Fruit fly (Drosophila melanogaster) whole organism, embryonic: ENCODE results near the gene Obp99c.

Experiments used
- Atf6 ChIP-seq: fragments of 200-800 bp; sonication (Bioruptor generic); IDR thresholded peaks from 2 replicates; pipeline ENCODE4 v1.3.6; 2022; ENCODE audit warnings: missing biosample characterization, missing genetic modification characterization
- BEAF-32 ChIP-seq: fragments of 200-800 bp; sonication (Bioruptor generic); optimal IDR thresholded peaks from 3 replicates; lab custom pipeline; 2017; ENCODE audit warnings: missing biosample characterization, missing genetic modification characterization, mild to moderate bottlenecking, moderate library complexity, missing genetic modification reagents
- CG12071 ChIP-seq: fragments of 200-800 bp; sonication (Bioruptor generic); optimal IDR thresholded peaks from 3 replicates; lab custom pipeline; 2018; ENCODE audit warnings: missing biosample characterization, mild to moderate bottlenecking, missing genetic modification characterization
- CG14441 ChIP-seq: fragments of 200-800 bp; sonication (Bioruptor generic); IDR thresholded peaks from 2 replicates; pipeline ENCODE4 v1.3.6; 2022; ENCODE audit warnings: missing biosample characterization, missing genetic modification characterization
- CG15601 ChIP-seq: fragments of 200-800 bp; sonication (Bioruptor generic); optimal IDR thresholded peaks from 3 replicates; lab custom pipeline; 2019; ENCODE audit warnings: missing biosample characterization, mild to moderate bottlenecking, missing genetic modification characterization, moderate library complexity
- CG17612 ChIP-seq: fragments of 200-800 bp; sonication (Bioruptor generic); IDR thresholded peaks from 2 replicates; pipeline ENCODE4 v1.3.6; 2022; ENCODE audit warnings: missing biosample characterization, missing genetic modification characterization
- CG17912 ChIP-seq: fragments of 200-800 bp; sonication (Bioruptor generic); optimal IDR thresholded peaks from 2 replicates; lab custom pipeline; 2018; ENCODE audit warnings: missing biosample characterization, mild to moderate bottlenecking, missing genetic modification characterization
- CG2120 ChIP-seq: fragments of 200-800 bp; sonication (Bioruptor generic); optimal IDR thresholded peaks from 3 replicates; lab custom pipeline; 2016; ENCODE audit warnings: missing biosample characterization, missing genetic modification characterization
- CG2129 ChIP-seq: fragments of 200-800 bp; sonication (Bioruptor generic); IDR thresholded peaks from 2 replicates; pipeline ENCODE4 v1.3.6; 2022; ENCODE audit warnings: missing biosample characterization, missing genetic modification characterization; ENCODE audit not compliant: partially characterized antibody
- CG2678 ChIP-seq: fragments of 200-800 bp; sonication (Bioruptor generic); optimal IDR thresholded peaks from 3 replicates; lab custom pipeline; 2019; ENCODE audit warnings: missing biosample characterization, mild to moderate bottlenecking, missing genetic modification characterization, moderate library complexity
- CG2712 ChIP-seq: fragments of 200-800 bp; optimal IDR thresholded peaks from 3 replicates; lab custom pipeline; 2019; ENCODE audit warnings: missing biosample characterization, mild to moderate bottlenecking, missing genetic modification characterization, moderate library complexity
- CG2889 ChIP-seq: fragments of 200-800 bp; sonication (Bioruptor generic); IDR thresholded peaks from 3 replicates; pipeline ENCODE4 v1.3.6; 2022; ENCODE audit warnings: missing biosample characterization, missing genetic modification characterization
- CG32767 ChIP-seq: fragments of 200-800 bp; sonication (Bioruptor generic); IDR thresholded peaks from 2 replicates; pipeline ENCODE4 v1.3.6; 2022; ENCODE audit warnings: missing biosample characterization, missing genetic modification characterization
- CG3838 ChIP-seq: fragments of 200-800 bp; sonication (Bioruptor generic); optimal IDR thresholded peaks from 3 replicates; lab custom pipeline; 2016; ENCODE audit warnings: missing biosample characterization, missing genetic modification characterization
- CG4282 ChIP-seq: fragments of 200-800 bp; sonication (Bioruptor generic); optimal IDR thresholded peaks from 2 replicates; lab custom pipeline; 2016; ENCODE audit warnings: missing biosample characterization, missing genetic modification characterization
- CG43689 ChIP-seq: fragments of 200-800 bp; sonication (Bioruptor generic); IDR thresholded peaks from 2 replicates; pipeline ENCODE4 v1.3.6; 2022; ENCODE audit warnings: missing biosample characterization, missing genetic modification characterization
- CG4404 ChIP-seq: fragments of 200-800 bp; sonication (Bioruptor generic); IDR thresholded peaks from 2 replicates; pipeline ENCODE4 v1.3.6; 2022; ENCODE audit warnings: missing biosample characterization, missing genetic modification characterization
- CG5953 ChIP-seq: fragments of 200-800 bp; sonication (Bioruptor generic); IDR thresholded peaks from 2 replicates; pipeline ENCODE4 v1.3.6; 2022; ENCODE audit warnings: missing biosample characterization, missing genetic modification characterization
- CG6175 ChIP-seq: fragments of 200-800 bp; sonication (Bioruptor generic); IDR thresholded peaks from 3 replicates; pipeline ENCODE4 v1.3.6; 2022; ENCODE audit warnings: missing biosample characterization, missing genetic modification characterization
- CG7271 ChIP-seq: fragments of 200-800 bp; sonication (Bioruptor generic); optimal IDR thresholded peaks from 2 replicates; lab custom pipeline; 2018; ENCODE audit warnings: missing biosample characterization, mild to moderate bottlenecking, missing genetic modification characterization, moderate library complexity
- CG9437 ChIP-seq: fragments of 200-800 bp; sonication (Bioruptor generic); optimal IDR thresholded peaks from 2 replicates; lab custom pipeline; 2018; ENCODE audit warnings: missing biosample characterization, mild to moderate bottlenecking, missing genetic modification characterization
- D ChIP-seq, 2 experiments: fragments of 200-800 bp in 1 of 2; fragments of >200 bp in 1 of 2; sonication (Bioruptor generic) in 1 of 2; optimal IDR thresholded peaks; 2 replicates in 1 of 2; 3 replicates in 1 of 2; lab custom pipeline; 2017; ENCODE audit warnings: mild to moderate bottlenecking in 1 of 2, missing biosample characterization in 1 of 2, missing genetic modification characterization in 1 of 2, missing genetic modification reagents in 1 of 2
- Dfd ChIP-seq, 2 experiments: fragments of >200 bp; optimal IDR thresholded peaks; 2 replicates each; lab custom pipeline; 2017; ENCODE audit warnings: missing biosample characterization in 2 of 2, missing genetic modification characterization in 2 of 2
- Dll ChIP-seq: fragments of 200-800 bp; sonication (Bioruptor generic); IDR thresholded peaks from 4 replicates; pipeline ENCODE4 v1.3.6; 2022; ENCODE audit warnings: missing biosample characterization, missing genetic modification characterization; ENCODE audit not compliant: partially characterized antibody
- Fer3 ChIP-seq: fragments of 200-800 bp; sonication (Bioruptor generic); optimal IDR thresholded peaks from 2 replicates; lab custom pipeline; 2018; ENCODE audit warnings: missing biosample characterization, mild to moderate bottlenecking, missing genetic modification characterization, moderate library complexity
- Hr3 ChIP-seq: fragments of 200-800 bp; sonication (Bioruptor generic); optimal IDR thresholded peaks from 3 replicates; lab custom pipeline; 2016; ENCODE audit warnings: missing biosample characterization, missing genetic modification characterization
- Max ChIP-seq: fragments of 200-800 bp; sonication (Bioruptor generic); optimal IDR thresholded peaks from 2 replicates; lab custom pipeline; 2016; ENCODE audit warnings: missing biosample characterization, mild to moderate bottlenecking, missing genetic modification characterization
- Med ChIP-seq: fragments of 200-800 bp; sonication (Bioruptor generic); peaks from one replicate; lab custom pipeline; 2016; ENCODE audit warnings: missing biosample characterization, missing genetic modification characterization, mild to moderate bottlenecking, inconsistent platforms, moderate library complexity
- Neu2 ChIP-seq: fragments of 200-800 bp; sonication (Bioruptor generic); optimal IDR thresholded peaks from 3 replicates; lab custom pipeline; 2016; ENCODE audit warnings: missing biosample characterization, missing genetic modification characterization, borderline replicate concordance
- NfI ChIP-seq: fragments of 200-800 bp; sonication (Bioruptor generic); optimal IDR thresholded peaks from 3 replicates; lab custom pipeline; 2018; ENCODE audit warnings: missing biosample characterization, mild to moderate bottlenecking, missing genetic modification characterization, moderate library complexity
- Opbp ChIP-seq: fragments of 200-800 bp; sonication (Bioruptor generic); IDR thresholded peaks from 3 replicates; pipeline ENCODE4 v1.3.6; 2022; ENCODE audit warnings: missing biosample characterization, missing genetic modification characterization; ENCODE audit not compliant: partially characterized antibody
- Ptx1 ChIP-seq: fragments of 200-800 bp; sonication (Bioruptor generic); IDR thresholded peaks from 2 replicates; pipeline ENCODE4 v1.3.6; 2022; ENCODE audit warnings: missing biosample characterization, missing genetic modification characterization
- Sox100B ChIP-seq: fragments of 200-800 bp; sonication (Bioruptor generic); optimal IDR thresholded peaks from 3 replicates; lab custom pipeline; 2018; ENCODE audit warnings: missing biosample characterization, mild to moderate bottlenecking, missing genetic modification characterization
- Sry-δ ChIP-seq: fragments of 200-800 bp; sonication (Bioruptor generic); optimal IDR thresholded peaks from 2 replicates; lab custom pipeline; 2016; ENCODE audit warnings: missing biosample characterization, missing genetic modification characterization
- Ssrp ChIP-seq: fragments of 200-800 bp; sonication (Bioruptor generic); optimal IDR thresholded peaks from 2 replicates; lab custom pipeline; 2018; ENCODE audit warnings: missing biosample characterization, mild to moderate bottlenecking, missing genetic modification characterization, moderate library complexity
- Stat92E ChIP-seq, 3 experiments: fragments of >200 bp in 2 of 3; fragments of 200-800 bp in 1 of 3; sonication (Bioruptor generic) in 1 of 3; optimal IDR thresholded peaks; 2 replicates each; lab custom pipeline; 2017 to 2019; ENCODE audit warnings: missing biosample characterization in 3 of 3, missing genetic modification characterization in 3 of 3, mild to moderate bottlenecking in 1 of 3, moderate library complexity in 1 of 3
- Trl ChIP-seq, 3 experiments: fragments of >200 bp in 2 of 3; fragments of 200-800 bp in 1 of 3; sonication (Bioruptor generic) in 1 of 3; optimal IDR thresholded peaks; 2 replicates in 1 of 3; 3 replicates in 2 of 3; lab custom pipeline; 2016 to 2017; ENCODE audit warnings: missing biosample characterization in 1 of 3, missing genetic modification characterization in 1 of 3
- ab ChIP-seq: fragments of 200-800 bp; sonication (Bioruptor generic); optimal IDR thresholded peaks from 2 replicates; lab custom pipeline; 2016; ENCODE audit warnings: missing biosample characterization, missing genetic modification characterization
- cas ChIP-seq: fragments of 200-800 bp; sonication (Bioruptor generic); IDR thresholded peaks from 2 replicates; pipeline ENCODE4 v1.3.6; 2022; ENCODE audit warnings: missing biosample characterization, missing genetic modification characterization
- ci ChIP-seq: fragments of 200-800 bp; sonication (Bioruptor generic); IDR thresholded peaks from 3 replicates; pipeline ENCODE4 v1.3.6; 2022; ENCODE audit warnings: missing biosample characterization, missing genetic modification characterization
- fd102C ChIP-seq: fragments of 200-800 bp; sonication (Bioruptor generic); optimal IDR thresholded peaks from 2 replicates; lab custom pipeline; 2018; ENCODE audit warnings: missing biosample characterization, mild to moderate bottlenecking, missing genetic modification characterization, moderate library complexity
- fd64A ChIP-seq: fragments of 200-800 bp; sonication (Bioruptor generic); optimal IDR thresholded peaks from 3 replicates; lab custom pipeline; 2018; ENCODE audit warnings: missing biosample characterization, mild to moderate bottlenecking, missing genetic modification characterization
- gro ChIP-seq: fragments of 200-800 bp; sonication (Bioruptor generic); optimal IDR thresholded peaks from 2 replicates; lab custom pipeline; 2016; ENCODE audit warnings: missing biosample characterization, missing genetic modification characterization
- nom ChIP-seq: fragments of 200-800 bp; sonication (Bioruptor generic); optimal IDR thresholded peaks from 2 replicates; lab custom pipeline; 2017; ENCODE audit warnings: missing biosample characterization, missing genetic modification characterization, mild to moderate bottlenecking, moderate library complexity, missing genetic modification reagents
- pb ChIP-seq: fragments of 200-800 bp; sonication (Bioruptor generic); optimal IDR thresholded peaks from 3 replicates; lab custom pipeline; 2016; ENCODE audit warnings: missing biosample characterization, missing genetic modification characterization
- phol ChIP-seq: fragments of 200-800 bp; sonication (Bioruptor generic); optimal IDR thresholded peaks from 3 replicates; lab custom pipeline; 2018; ENCODE audit warnings: missing biosample characterization, mild to moderate bottlenecking, missing genetic modification characterization, moderate library complexity
- rib ChIP-seq: fragments of 200-800 bp; sonication (Bioruptor generic); IDR thresholded peaks from 2 replicates; pipeline ENCODE4 v1.3.6; 2022; ENCODE audit warnings: missing biosample characterization, missing genetic modification characterization
- trem ChIP-seq: fragments of 200-800 bp; optimal IDR thresholded peaks from 3 replicates; lab custom pipeline; 2019; ENCODE audit warnings: missing biosample characterization, mild to moderate bottlenecking, missing genetic modification characterization, moderate library complexity
- ttk ChIP-seq: fragments of 200-800 bp; sonication (Bioruptor generic); IDR thresholded peaks from 2 replicates; pipeline ENCODE4 v2.1.2; 2022; ENCODE audit warnings: missing biosample characterization, missing genetic modification characterization
- wdn ChIP-seq: fragments of 200-800 bp; sonication (Bioruptor generic); IDR thresholded peaks from 2 replicates; pipeline ENCODE4 v1.3.6; 2022; ENCODE audit warnings: missing biosample characterization, missing genetic modification characterization

Obp99c gene

dm6 chr3R:29737891-29738290, 48.8 kb upstream of the Obp99c start, which contains the start of gene Gnpnat (continued):
- TF ChIP-seq CG2129 (no peak), Med (GFP tag; lab: Kevin White, UChicago) (peak; percentile 44), CG2120 (GFP tag; lab: Kevin White, UChicago) (peak; percentile 58), pb (no peak), CG4404 (no peak), Opbp (GFP tag; lab: Robert Waterston, UW) (no peak), CG3838 (GFP tag; lab: Kevin White, UChicago) (no peak), CG7271 (tag; lab: Kevin White, UChicago) (no peak), Sox100B (no peak), ci (no peak), trem (tag; lab: Kevin White, UChicago) (peak; percentile 42), Stat92E (GFP tag; optimal IDR thresholded peaks at IDR 0.05; lab: Kevin White, UChicago) (no peak), CG32767 (GFP tag; lab: Robert Waterston, UW) (no peak), ttk (no peak), CG6175 (GFP tag; lab: Robert Waterston, UW) (no peak), CG17612 (GFP tag; lab: Robert Waterston, UW) (no peak), CG5953 (GFP tag; lab: Robert Waterston, UW) (no peak), Hr3 (GFP tag; lab: Kevin White, UChicago) (peak; percentile 6), fd102C (GFP tag; lab: Kevin White, UChicago) (no peak), Ssrp (peak; percentile 39), nom (GFP tag; lab: Kevin White, UChicago) (no peak), NfI (GFP tag; lab: Kevin White, UChicago) (peak; percentile 48), Trl (optimal IDR thresholded peaks at IDR 0.05; lab: Kevin White, UChicago) (no peak), Trl (GFP tag; optimal IDR thresholded peaks at IDR 0.05; lab: Kevin White, UChicago) (no peak), fd64A (GFP tag; lab: Kevin White, UChicago) (no peak), CG2712 (peak; percentile 69), Dll (GFP tag; lab: Robert Waterston, UW) (no peak), ab (GFP tag; lab: Kevin White, UChicago) (no peak), gro (GFP tag; lab: Kevin White, UChicago) (no peak), rib (GFP tag; lab: Robert Waterston, UW) (no peak), CG12071 (no peak), CG9437 (GFP tag; lab: Kevin White, UChicago) (peak; percentile 99), CG4282 (GFP tag; lab: Kevin White, UChicago) (no peak), cas (no peak), Neu2 (GFP tag; lab: Kevin White, UChicago) (no peak), Fer3 (peak; percentile 67), Atf6 (no peak), Max (peak; percentile 6), phol (tag; lab: Kevin White, UChicago) (peak; percentile 63), CG2889 (GFP tag; lab: Robert Waterston, UW) (no peak), Sry-δ (GFP tag; lab: Kevin White, UChicago) (no peak), wdn (GFP tag; lab: Robert Waterston, UW) (no peak), CG43689 (no peak), D (optimal IDR thresholded peaks at IDR 0.05; lab: Kevin White, UChicago) (no peak), D (GFP tag; optimal IDR thresholded peaks at IDR 0.05; lab: Kevin White, UChicago) (no peak), BEAF-32 (GFP tag; lab: Kevin White, UChicago) (no peak), CG2678 (tag; lab: Kevin White, UChicago) (peak; percentile 71), CG14441 (GFP tag; lab: Robert Waterston, UW) (no peak), CG15601 (peak; percentile 42), Dfd (GFP tag; optimal IDR thresholded peaks at IDR 0.05; lab: Kevin White, UChicago) (no peak), Ptx1 (no peak), CG17912 (GFP tag; lab: Kevin White, UChicago) (no peak)
